Worm (Caenorhabditis elegans) whole organism, L4/young adult: ENCODE data around the gene tut-2.

Experiments
- W03F9.2 ChIP-seq: fragments of 150-350 bp; optimal IDR thresholded peaks from 2 replicates; lab custom pipeline; 2014; ENCODE audit warnings: missing biosample characterization, missing genetic modification characterization
- dao-5 ChIP-seq: sonication (generic microtip); optimal IDR thresholded peaks from 2 replicates; lab custom pipeline; 2016; ENCODE audit warnings: missing genotype, missing genetic modification characterization, moderate library complexity, missing compliant biosample characterization
- him-1 ChIP-seq: sonication (generic microtip); optimal IDR thresholded peaks from 2 replicates; lab custom pipeline; 2016; ENCODE audit warnings: missing genotype, missing genetic modification reagents, missing genetic modification characterization, missing compliant biosample characterization

DNA sequence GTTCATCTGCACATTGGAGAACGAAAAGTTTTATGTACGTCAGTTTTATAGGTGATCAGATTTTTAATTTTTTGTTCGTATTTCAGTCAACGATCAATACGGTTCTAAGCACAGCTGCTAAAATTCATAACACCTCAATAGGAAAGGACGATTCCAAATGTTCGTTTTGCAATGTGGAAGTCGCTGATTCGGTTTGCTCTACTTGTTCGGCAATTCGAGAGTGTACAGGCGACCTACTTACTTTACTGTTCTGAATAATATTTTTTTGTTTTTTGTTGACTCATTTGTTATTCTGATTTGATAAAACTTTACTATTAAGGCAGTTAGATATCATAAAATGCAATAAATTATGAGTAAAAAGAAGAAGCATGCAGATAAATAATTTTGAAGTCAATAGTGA lies 1.3 kb downstream of the tut-2 start:
- no peak for TF ChIP-seq W03F9.2 (tag; lab: Kevin White, UChicago)
- no peak for TF ChIP-seq him-1 (tag; lab: Kevin White, UChicago)
- no peak for TF ChIP-seq dao-5 (tag; lab: Kevin White, UChicago)
